Fruit fly (Drosophila melanogaster): Measurements from ENCODE around the gene hth.

- TF ChIP-seq Dll (optimal IDR thresholded peaks at IDR 0.05) (no peak), psq (optimal IDR thresholded peaks at IDR 0.05) (no peak)
These were observed 50.5 kb downstream of the hth start for dm6 chr3R:10588613-10589561.
